Worm (Caenorhabditis elegans) whole organism, young adult: Measurements from ENCODE around the gene ensh-1.

ENCODE experiments used
- F33H1.4 ChIP-seq: fragments of 200-800 bp; sonication (Bioruptor generic); IDR thresholded peaks from 2 replicates; pipeline ENCODE4 v1.3.6; 2022; ENCODE audit warnings: missing genetic modification reagents, missing genetic modification characterization, missing compliant biosample characterization
- F49E8.2 ChIP-seq: sonication (generic microtip); optimal IDR thresholded peaks from 3 replicates; lab custom pipeline; 2017; ENCODE audit warnings: missing genetic modification characterization, mild to moderate bottlenecking, missing compliant biosample characterization, antibody characterized with exemption, moderate library complexity; ENCODE audit not compliant: insufficient read depth
- ama-1 ChIP-seq, 3 experiments: fragments of 150-350 bp in 1 of 3; sonication (generic microtip) in 2 of 3; optimal IDR thresholded peaks; 2 replicates each; lab custom pipeline; 2014 to 2018; ENCODE audit warnings: missing biosample characterization in 2 of 3, missing genetic modification characterization in 2 of 3, missing genetic modification reagents in 2 of 3
- cebp-1 ChIP-seq, 2 experiments: fragments of 200-800 bp in 1 of 2; sonication (Bioruptor generic) in 1 of 2; sonication (generic microtip) in 1 of 2; IDR thresholded peaks in 1 of 2; optimal IDR thresholded peaks in 1 of 2; 2 replicates each; pipeline versions ENCODE4 v1.3.6 to Lab custom; 2017 to 2022; ENCODE audit warnings: missing compliant biosample characterization in 2 of 2, missing genetic modification characterization in 2 of 2, mild to moderate bottlenecking in 1 of 2, missing genetic modification reagents in 1 of 2, moderate library complexity in 1 of 2
- ets-4 ChIP-seq: fragments of 200-800 bp; sonication (Bioruptor generic); optimal IDR thresholded peaks from 2 replicates; lab custom pipeline; 2018; ENCODE audit warnings: mild to moderate bottlenecking, missing genetic modification characterization, missing compliant biosample characterization
- hsf-1 ChIP-seq: fragments of 200-800 bp; sonication (Bioruptor generic); IDR thresholded peaks from 2 replicates; pipeline ENCODE4 v1.3.6; 2022; ENCODE audit warnings: missing genetic modification reagents, missing genetic modification characterization, missing compliant biosample characterization
- pha-4 ChIP-seq: fragments of 150-350 bp; sonication (generic microtip); optimal IDR thresholded peaks from 2 replicates; lab custom pipeline; 2014; ENCODE audit warnings: missing biosample characterization, missing genetic modification reagents, missing genetic modification characterization
- rpc-1 ChIP-seq, 2 experiments: fragments of 150-350 bp in 1 of 2; sonication (generic microtip) in 1 of 2; optimal IDR thresholded peaks; 2 replicates each; lab custom pipeline; 2014 to 2018; ENCODE audit warnings: missing biosample characterization in 1 of 2, missing genetic modification characterization in 1 of 2, missing genetic modification reagents in 1 of 2, missing genotype in 1 of 2

ce11 chrX:8926865-8927264 lies 21.7 kb downstream of the ensh-1 start:
- TF ChIP-seq F49E8.2 (no peak), rpc-1 (optimal IDR thresholded peaks at IDR 0.05; lab: Kevin White, UChicago) (no peak), rpc-1 (tag; optimal IDR thresholded peaks at IDR 0.05; lab: Kevin White, UChicago) (no peak), hsf-1 (no peak), F33H1.4 (no peak), cebp-1 (GFP tag; IDR thresholded peaks at IDR 0.05; lab: Robert Waterston, UW) (no peak), cebp-1 (tag; optimal IDR thresholded peaks at IDR 0.05; lab: Kevin White, UChicago) (no peak), ets-4 (no peak), pha-4 (tag; lab: Kevin White, UChicago) (no peak), ama-1 (optimal IDR thresholded peaks at IDR 0.05; lab: Kevin White, UChicago) (no peak), ama-1 (GFP tag; optimal IDR thresholded peaks at IDR 0.05; lab: Kevin White, UChicago) (no peak)
